Fruit fly (Drosophila melanogaster) whole organism, prepupa: ENCODE data around the gene tkv.

Source experiments
- CG10669 ChIP-seq: fragments of 200-800 bp; sonication (Bioruptor generic); optimal IDR thresholded peaks from 3 replicates; lab custom pipeline; 2018; ENCODE audit warnings: missing biosample characterization, mild to moderate bottlenecking, missing genetic modification characterization, moderate library complexity
- CG11294 ChIP-seq: fragments of 200-800 bp; sonication (Bioruptor generic); IDR thresholded peaks from 2 replicates; pipeline ENCODE4 v1.3.6; 2022; ENCODE audit warnings: missing biosample characterization, missing genetic modification characterization
- CG11902 ChIP-seq: fragments of 200-800 bp; sonication (Bioruptor generic); optimal IDR thresholded peaks from 3 replicates; lab custom pipeline; 2016; ENCODE audit warnings: missing biosample characterization, missing genetic modification characterization
- CG15336 ChIP-seq: fragments of 200-800 bp; sonication (Bioruptor generic); IDR thresholded peaks from 2 replicates; pipeline ENCODE4 v1.3.6; 2022; ENCODE audit warnings: missing biosample characterization, missing genetic modification characterization
- CG1621 ChIP-seq: fragments of 200-800 bp; sonication (Bioruptor generic); optimal IDR thresholded peaks from 3 replicates; lab custom pipeline; 2018; ENCODE audit warnings: missing biosample characterization, mild to moderate bottlenecking, missing genetic modification characterization
- CG16779 ChIP-seq: fragments of 200-800 bp; sonication (Bioruptor generic); optimal IDR thresholded peaks from 3 replicates; lab custom pipeline; 2017; ENCODE audit warnings: missing biosample characterization, mild to moderate bottlenecking, missing genetic modification characterization
- CG3032 ChIP-seq: fragments of 200-800 bp; optimal IDR thresholded peaks from 2 replicates; lab custom pipeline; 2019; ENCODE audit warnings: missing biosample characterization, mild to moderate bottlenecking, missing genetic modification characterization, moderate library complexity
- CG31627 ChIP-seq: fragments of 200-800 bp; sonication (Bioruptor generic); optimal IDR thresholded peaks from 3 replicates; lab custom pipeline; 2016; ENCODE audit warnings: missing biosample characterization, missing genetic modification characterization
- CG32006 ChIP-seq: fragments of 200-800 bp; sonication (Bioruptor generic); optimal IDR thresholded peaks from 3 replicates; lab custom pipeline; 2017; ENCODE audit warnings: missing biosample characterization, mild to moderate bottlenecking, missing genetic modification characterization
- CG34406 ChIP-seq: fragments of 200-800 bp; sonication (Bioruptor generic); optimal IDR thresholded peaks from 3 replicates; lab custom pipeline; 2016; ENCODE audit warnings: missing biosample characterization, missing genetic modification characterization
- CG3919 ChIP-seq: fragments of 200-800 bp; sonication (Bioruptor generic); optimal IDR thresholded peaks from 3 replicates; lab custom pipeline; 2016; ENCODE audit warnings: missing biosample characterization, missing genetic modification characterization
- CG4318 ChIP-seq: fragments of 200-800 bp; sonication (Bioruptor generic); optimal IDR thresholded peaks from 3 replicates; lab custom pipeline; 2017; ENCODE audit warnings: missing biosample characterization, mild to moderate bottlenecking, missing genetic modification characterization
- CG6163 ChIP-seq: fragments of 200-800 bp; sonication (Bioruptor generic); IDR thresholded peaks from 3 replicates; pipeline ENCODE4 v1.3.6; 2022; ENCODE audit warnings: missing biosample characterization, missing genetic modification characterization
- CG6792 ChIP-seq: fragments of 200-800 bp; sonication (Bioruptor generic); optimal IDR thresholded peaks from 3 replicates; lab custom pipeline; 2016; ENCODE audit warnings: missing biosample characterization, missing genetic modification characterization
- CG6808 ChIP-seq: fragments of 200-800 bp; sonication (Bioruptor generic); optimal IDR thresholded peaks from 3 replicates; lab custom pipeline; 2017; ENCODE audit warnings: missing biosample characterization, missing genetic modification characterization, mild to moderate bottlenecking, moderate library complexity, missing genetic modification reagents
- CG7368 ChIP-seq: fragments of 200-800 bp; sonication (Bioruptor generic); optimal IDR thresholded peaks from 3 replicates; lab custom pipeline; 2016; ENCODE audit warnings: missing biosample characterization, missing genetic modification characterization
- CG8119 ChIP-seq: fragments of 200-800 bp; sonication (Bioruptor generic); IDR thresholded peaks from 3 replicates; pipeline ENCODE4 v1.3.6; 2022; ENCODE audit warnings: missing biosample characterization, missing genetic modification characterization
- CG8319 ChIP-seq: fragments of 200-800 bp; sonication (Bioruptor generic); optimal IDR thresholded peaks from 3 replicates; lab custom pipeline; 2016; ENCODE audit warnings: missing biosample characterization, missing genetic modification characterization
- CG8632 ChIP-seq: fragments of 200-800 bp; sonication (Bioruptor generic); optimal IDR thresholded peaks from 3 replicates; lab custom pipeline; 2016; ENCODE audit warnings: missing biosample characterization, missing genetic modification characterization
- CG9139 ChIP-seq: fragments of 200-800 bp; sonication (Bioruptor generic); optimal IDR thresholded peaks from 3 replicates; lab custom pipeline; 2017; ENCODE audit warnings: missing biosample characterization, mild to moderate bottlenecking, missing genetic modification characterization
- Eip75B ChIP-seq: fragments of 200-800 bp; sonication (Bioruptor generic); optimal IDR thresholded peaks from 3 replicates; lab custom pipeline; 2016; ENCODE audit warnings: missing biosample characterization, missing genetic modification characterization
- Eip78C ChIP-seq: fragments of 200-800 bp; sonication (Bioruptor generic); peaks from one replicate; lab custom pipeline; 2016; ENCODE audit warnings: missing biosample characterization, missing genetic modification characterization
- Ets21C ChIP-seq: fragments of 200-800 bp; sonication (Bioruptor generic); optimal IDR thresholded peaks from 3 replicates; lab custom pipeline; 2016; ENCODE audit warnings: missing biosample characterization, missing genetic modification characterization
- Gug ChIP-seq: fragments of 200-800 bp; sonication (Bioruptor generic); IDR thresholded peaks from 2 replicates; pipeline ENCODE4 v1.3.6; 2022; ENCODE audit warnings: missing biosample characterization, missing genetic modification characterization
- Hr38 ChIP-seq: sonication (Bioruptor generic); optimal IDR thresholded peaks from 2 replicates; lab custom pipeline; 2016; ENCODE audit warnings: missing biosample characterization, missing genetic modification characterization
- Hr39 ChIP-seq: fragments of 200-800 bp; sonication (Bioruptor generic); optimal IDR thresholded peaks from 2 replicates; lab custom pipeline; 2016; ENCODE audit warnings: missing biosample characterization, missing genetic modification characterization
- Lpt ChIP-seq: fragments of 200-800 bp; sonication (Bioruptor generic); optimal IDR thresholded peaks from 3 replicates; lab custom pipeline; 2016; ENCODE audit warnings: missing biosample characterization, missing genetic modification characterization
- Sox14 ChIP-seq: fragments of 200-800 bp; sonication (Bioruptor generic); optimal IDR thresholded peaks from 3 replicates; lab custom pipeline; 2016; ENCODE audit warnings: missing biosample characterization, missing genetic modification characterization
- achi ChIP-seq: fragments of 200-800 bp; sonication (Bioruptor generic); optimal IDR thresholded peaks from 3 replicates; lab custom pipeline; 2016; ENCODE audit warnings: missing biosample characterization, missing genetic modification characterization
- cyc ChIP-seq: fragments of 200-800 bp; sonication (Bioruptor generic); optimal IDR thresholded peaks from 3 replicates; lab custom pipeline; 2016; ENCODE audit warnings: missing biosample characterization, missing genetic modification characterization
- dac ChIP-seq: fragments of 200-800 bp; sonication (Bioruptor generic); optimal IDR thresholded peaks from 2 replicates; lab custom pipeline; 2017; ENCODE audit warnings: missing biosample characterization, mild to moderate bottlenecking, missing genetic modification characterization
- dsx ChIP-seq: fragments of 200-800 bp; optimal IDR thresholded peaks from 3 replicates; lab custom pipeline; 2019; ENCODE audit warnings: missing biosample characterization, mild to moderate bottlenecking, missing genetic modification characterization, moderate library complexity; ENCODE audit not compliant: poor library complexity, severe bottlenecking
- eg ChIP-seq: fragments of 200-800 bp; sonication (Bioruptor generic); IDR thresholded peaks from 3 replicates; pipeline ENCODE4 v1.3.6; 2022; ENCODE audit warnings: missing biosample characterization, missing genetic modification characterization
- esn ChIP-seq: fragments of 200-800 bp; sonication (Bioruptor generic); optimal IDR thresholded peaks from 2 replicates; lab custom pipeline; 2016; ENCODE audit warnings: missing biosample characterization, mild to moderate bottlenecking, missing genetic modification characterization, moderate library complexity
- fd59A ChIP-seq: fragments of 200-800 bp; sonication (Bioruptor generic); optimal IDR thresholded peaks from 2 replicates; lab custom pipeline; 2017; ENCODE audit warnings: missing biosample characterization, mild to moderate bottlenecking, missing genetic modification characterization, missing genetic modification reagents
- fd85E ChIP-seq: fragments of 200-800 bp; sonication (Bioruptor generic); optimal IDR thresholded peaks from 3 replicates; lab custom pipeline; 2016; ENCODE audit warnings: missing biosample characterization, missing genetic modification characterization
- fkh ChIP-seq: fragments of 200-800 bp; sonication (Bioruptor generic); optimal IDR thresholded peaks from 3 replicates; lab custom pipeline; 2017; ENCODE audit warnings: missing biosample characterization, mild to moderate bottlenecking, missing genetic modification characterization, moderate library complexity
- lz ChIP-seq: fragments of 200-800 bp; sonication (Bioruptor generic); optimal IDR thresholded peaks from 3 replicates; lab custom pipeline; 2016; ENCODE audit warnings: missing biosample characterization, missing genetic modification characterization
- net ChIP-seq: fragments of 200-800 bp; sonication (Bioruptor generic); optimal IDR thresholded peaks from 3 replicates; lab custom pipeline; 2016; ENCODE audit warnings: missing biosample characterization, missing genetic modification characterization
- pdm3 ChIP-seq: fragments of 200-800 bp; sonication (Bioruptor generic); optimal IDR thresholded peaks from 3 replicates; lab custom pipeline; 2016; ENCODE audit warnings: missing biosample characterization, missing genetic modification characterization
- salr ChIP-seq, 2 experiments: fragments of 200-800 bp; sonication (Bioruptor generic); optimal IDR thresholded peaks; 3 replicates each; lab custom pipeline; 2016 to 2018; ENCODE audit warnings: missing biosample characterization in 2 of 2, missing genetic modification characterization in 2 of 2, mild to moderate bottlenecking in 1 of 2
- spab ChIP-seq: fragments of 200-800 bp; sonication (Bioruptor generic); optimal IDR thresholded peaks from 2 replicates; lab custom pipeline; 2017; ENCODE audit warnings: missing biosample characterization, mild to moderate bottlenecking, missing genetic modification characterization, missing genetic modification reagents
- ss ChIP-seq, 2 experiments: fragments of 200-800 bp; sonication (Bioruptor generic); optimal IDR thresholded peaks; 2 replicates in 1 of 2; 3 replicates in 1 of 2; lab custom pipeline; 2017 to 2018; ENCODE audit warnings: mild to moderate bottlenecking in 2 of 2, missing biosample characterization in 2 of 2, missing genetic modification characterization in 2 of 2, moderate library complexity in 1 of 2
- svp ChIP-seq: fragments of 200-800 bp; sonication (Bioruptor generic); peaks from one replicate; lab custom pipeline; 2016; ENCODE audit warnings: missing biosample characterization, missing genetic modification characterization

The tkv gene

DNA sequence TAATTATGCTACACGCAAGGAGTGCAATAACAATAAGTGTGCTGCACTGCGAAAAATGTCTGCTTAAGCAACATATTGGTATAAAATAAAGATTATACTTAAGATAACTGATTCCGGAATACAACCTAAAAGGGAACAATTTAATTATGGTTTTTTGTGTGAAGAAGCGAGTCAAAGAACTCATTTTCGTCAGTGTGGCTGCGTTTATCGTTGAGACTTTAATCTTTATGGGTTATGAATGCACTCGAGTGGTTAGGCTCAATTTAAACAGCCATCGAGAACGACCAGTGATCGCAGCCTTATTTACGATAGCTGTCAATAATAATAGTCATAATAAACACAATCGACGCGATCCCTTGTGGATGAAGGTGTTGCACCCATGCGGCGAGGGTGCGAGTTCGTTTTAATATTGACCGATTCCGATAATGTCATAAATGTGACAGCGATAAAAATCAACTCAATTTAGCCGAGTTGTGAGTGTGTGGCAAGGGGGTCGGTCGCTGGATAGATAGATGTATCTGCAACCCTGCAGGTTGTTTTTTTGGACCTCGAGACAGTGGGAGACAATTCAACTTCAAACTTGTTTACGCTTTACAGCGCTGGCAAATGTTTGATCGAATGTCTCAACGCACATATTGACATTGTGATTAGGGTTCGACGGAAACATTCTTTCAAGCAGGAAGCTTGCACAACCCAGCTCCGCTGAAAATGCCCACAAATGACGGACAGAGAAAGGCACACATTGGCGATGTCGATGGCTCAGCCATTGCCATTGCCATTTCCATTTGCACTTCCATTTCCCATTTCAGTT is 14.9 kb downstream of the tkv start (continued):
- TF ChIP-seq Lpt (GFP tag; lab: Kevin White, UChicago) (no peak), achi (GFP tag; lab: Kevin White, UChicago) (peak; percentile 63), fd59A (GFP tag; lab: Kevin White, UChicago) (peak; percentile 3), pdm3 (peak; percentile 72), dsx (GFP tag; lab: Kevin White, UChicago) (peak; percentile 55), CG31627 (GFP tag; lab: Kevin White, UChicago) (peak; percentile 83), eg (peak; percentile 64), Sox14 (GFP tag; lab: Kevin White, UChicago) (peak; percentile 79), CG6163 (GFP tag; lab: Robert Waterston, UW) (peak; percentile 80), CG10669 (GFP tag; lab: Kevin White, UChicago) (peak; percentile 59), CG1621 (tag; lab: Kevin White, UChicago) (peak; percentile 9), CG4318 (GFP tag; lab: Kevin White, UChicago) (peak; percentile 6), Ets21C (peak; percentile 63), CG8119 (peak; percentile 44; the same call in 1 of the 3 replicates), CG15336 (GFP tag; lab: Robert Waterston, UW) (no peak), CG8632 (GFP tag; lab: Kevin White, UChicago) (peak; percentile 64), lz (GFP tag; lab: Kevin White, UChicago) (peak; percentile 84), CG3032 (tag; lab: Kevin White, UChicago) (peak; percentile 39), Eip78C (GFP tag; lab: Kevin White, UChicago) (peak; percentile 88)

DNA sequence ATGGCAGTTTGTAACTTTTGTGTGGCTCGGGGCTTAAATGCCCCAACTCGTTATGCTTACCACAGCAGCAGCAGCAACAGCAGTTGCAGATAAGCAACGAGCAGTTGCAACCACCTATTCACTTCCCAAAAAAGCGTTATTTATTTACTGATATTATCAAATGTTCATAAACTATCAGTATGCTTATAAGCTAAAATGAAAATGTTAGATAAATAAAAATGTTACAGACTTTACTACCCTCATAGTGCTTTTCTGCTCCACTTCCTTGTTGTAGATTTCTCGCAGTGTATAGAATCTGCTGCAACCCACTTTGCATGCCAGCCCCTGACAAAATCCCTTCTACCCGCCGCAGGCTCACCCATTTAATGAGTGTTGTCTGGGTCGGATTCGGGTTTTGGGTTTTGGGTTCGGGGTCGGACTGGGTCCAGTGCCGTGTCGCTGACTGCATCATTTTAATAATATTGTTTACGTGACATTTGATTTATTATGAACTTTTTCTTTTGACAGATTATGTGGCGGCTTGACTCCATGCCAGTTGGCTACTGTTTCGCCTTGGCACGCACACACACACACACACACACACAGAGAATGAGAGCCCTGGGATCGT is 17.0 kb downstream of the tkv start:
- TF ChIP-seq CG16779 (tag; lab: Kevin White, UChicago) (peak; percentile 78), CG6163 (GFP tag; lab: Robert Waterston, UW) (peak; percentile 93), Hr39 (GFP tag; lab: Kevin White, UChicago) (peak; percentile 97), CG10669 (GFP tag; lab: Kevin White, UChicago) (peak; percentile 90), CG15336 (GFP tag; lab: Robert Waterston, UW) (peak; percentile 80), net (GFP tag; lab: Kevin White, UChicago) (peak; percentile 91), CG34406 (GFP tag; lab: Kevin White, UChicago) (peak; percentile 93), dac (GFP tag; lab: Kevin White, UChicago) (peak; percentile 44), ss (GFP tag; optimal IDR thresholded peaks at IDR 0.05; lab: Kevin White, UChicago) (peak; percentile 92), fkh (GFP tag; lab: Kevin White, UChicago) (no peak), CG11902 (GFP tag; lab: Kevin White, UChicago) (peak; percentile 89), Gug (GFP tag; lab: Robert Waterston, UW) (peak; percentile 58; the same call in 1 of the 2 replicates), Eip75B (peak; percentile 95), CG9139 (GFP tag; lab: Kevin White, UChicago) (peak; percentile 86), CG1621 (tag; lab: Kevin White, UChicago) (peak; percentile 90), CG8119 (peak; percentile 82), Hr38 (GFP tag; lab: Kevin White, UChicago) (no peak), Eip78C (GFP tag; lab: Kevin White, UChicago) (peak; percentile 99), cyc (GFP tag; lab: Kevin White, UChicago) (peak; percentile 96), esn (GFP tag; lab: Kevin White, UChicago) (peak; percentile 98), fd85E (GFP tag; lab: Kevin White, UChicago) (peak; percentile 75), achi (GFP tag; lab: Kevin White, UChicago) (peak; percentile 92), CG6792 (GFP tag; lab: Kevin White, UChicago) (peak; percentile 95), CG11294 (peak; percentile 33; the same call in 1 of the 2 replicates), svp (GFP tag; lab: Kevin White, UChicago) (peak; percentile 99), CG3919 (GFP tag; lab: Kevin White, UChicago) (peak; percentile 96), CG8319 (GFP tag; lab: Kevin White, UChicago) (peak; percentile 86), pdm3 (peak; percentile 94), salr (GFP tag; optimal IDR thresholded peaks at IDR 0.05; lab: Kevin White, UChicago) (peak; percentile 77 to 83), Ets21C (peak; percentile 94), CG6808 (GFP tag; lab: Kevin White, UChicago) (peak; percentile 91), spab (peak; percentile 95), CG7368 (GFP tag; lab: Kevin White, UChicago) (peak; percentile 91), CG8632 (GFP tag; lab: Kevin White, UChicago) (peak; percentile 88), CG4318 (GFP tag; lab: Kevin White, UChicago) (peak; percentile 55), fd59A (GFP tag; lab: Kevin White, UChicago) (peak; percentile 92), CG32006 (GFP tag; lab: Kevin White, UChicago) (peak; percentile 80), CG31627 (GFP tag; lab: Kevin White, UChicago) (peak; percentile 96), Sox14 (GFP tag; lab: Kevin White, UChicago) (peak; percentile 96), dsx (GFP tag; lab: Kevin White, UChicago) (peak; percentile 92), CG3032 (tag; lab: Kevin White, UChicago) (peak; percentile 93)
